Worm (Caenorhabditis elegans): ENCODE results near the gene C25A8.2.

DNA sequence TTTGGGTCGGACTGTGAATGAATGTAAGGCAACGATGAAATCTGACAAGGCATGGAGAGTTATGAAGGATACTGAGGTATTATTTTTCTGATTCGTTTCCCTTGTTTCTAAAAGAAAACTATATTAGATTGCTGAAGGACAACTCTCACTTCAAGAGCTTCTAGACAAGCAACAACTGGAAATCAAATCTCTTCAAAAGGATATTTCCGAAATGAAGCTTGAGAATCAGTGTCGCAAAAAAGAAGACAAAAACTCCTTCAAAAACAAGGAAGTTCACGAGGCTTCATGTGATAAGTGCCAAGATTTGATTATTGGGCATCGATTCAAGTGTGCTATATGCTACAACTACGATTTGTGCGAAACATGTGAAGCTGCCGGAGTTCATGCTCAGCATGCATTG lies 9.0 kb downstream of the C25A8.2 start:
- TF ChIP-seq ama-1 (optimal IDR thresholded peaks at IDR 0.05) (no peak), lin-39 (tag; optimal IDR thresholded peaks at IDR 0.05) (no peak)

Data from whole organism, L4 larva.